Worm (Caenorhabditis elegans) whole organism, young adult: ENCODE results near the gene sra-34.

Source experiments
- Y79H2A.3 ChIP-seq: fragments of 200-800 bp; sonication (Bioruptor generic); conservative IDR thresholded peaks from 2 replicates; pipeline ENCODE4 v1.3.6; 2022; ENCODE audit warnings: missing genetic modification reagents, missing genetic modification characterization, missing compliant biosample characterization
- attf-6 ChIP-seq: fragments of 200-800 bp; sonication (Bioruptor generic); IDR thresholded peaks from 2 replicates; pipeline ENCODE4 v1.3.6; 2022; ENCODE audit warnings: missing genetic modification reagents, missing genetic modification characterization, missing compliant biosample characterization
- die-1 ChIP-seq: sonication (generic microtip); optimal IDR thresholded peaks from 2 replicates; lab custom pipeline; 2016; ENCODE audit warnings: missing genotype, mild to moderate bottlenecking, missing genetic modification characterization, missing compliant biosample characterization
- dpl-1 ChIP-seq: fragments of 150-350 bp; optimal IDR thresholded peaks from 2 replicates; lab custom pipeline; 2014; ENCODE audit warnings: missing biosample characterization, missing genetic modification reagents, missing genetic modification characterization
- ekl-4 ChIP-seq: fragments of 200-800 bp; sonication (Bioruptor generic); IDR thresholded peaks from 2 replicates; pipeline ENCODE4 v1.3.6; 2022; ENCODE audit warnings: missing genetic modification reagents, missing genetic modification characterization, missing compliant biosample characterization

DNA sequence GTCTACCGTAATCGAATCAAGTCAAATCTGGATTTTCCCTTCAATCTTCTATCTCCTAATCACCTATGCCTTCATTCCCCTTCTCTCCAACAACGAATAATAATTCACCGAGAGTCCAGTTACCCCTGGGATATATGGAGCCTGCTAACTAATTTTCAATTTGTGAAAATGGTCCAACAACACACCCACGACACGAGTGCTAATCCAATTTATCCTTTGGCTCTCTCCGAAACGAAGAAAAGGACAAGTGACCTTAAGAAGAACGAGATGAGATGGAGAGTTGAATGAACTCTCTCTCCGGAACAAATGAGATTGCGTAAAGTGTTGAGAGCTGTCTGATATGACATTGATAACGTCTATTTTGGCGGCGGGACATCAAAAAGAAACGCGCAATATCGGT is 40.8 kb upstream of the sra-34 start:
- TF ChIP-seq ekl-4 (GFP tag; lab: Robert Waterston, UW) (no peak), die-1 (tag; lab: Kevin White, UChicago) (no peak), Y79H2A.3 (GFP tag; lab: Robert Waterston, UW) (no peak), dpl-1 (GFP tag; lab: Kevin White, UChicago) (no peak), attf-6 (GFP tag; lab: Robert Waterston, UW) (no peak)
